Worm (Caenorhabditis elegans) whole organism, young adult: ENCODE measurements around the gene ZK945.8.

Experiments used
- C06A6.2 ChIP-seq: fragments of 200-800 bp; sonication (Bioruptor generic); conservative IDR thresholded peaks from 2 replicates; pipeline ENCODE4 v1.3.6; 2022; ENCODE audit warnings: missing genetic modification characterization, missing compliant biosample characterization
- F55B11.4 ChIP-seq: sonication (generic microtip); optimal IDR thresholded peaks from 2 replicates; lab custom pipeline; 2016; ENCODE audit warnings: missing compliant biosample characterization, missing genetic modification characterization, borderline replicate concordance; ENCODE audit not compliant: insufficient read depth
- akir-1 ChIP-seq: fragments of 200-800 bp; sonication (Bioruptor generic); optimal IDR thresholded peaks from 2 replicates; lab custom pipeline; 2018; ENCODE audit warnings: mild to moderate bottlenecking, missing genetic modification characterization, moderate library complexity, missing compliant biosample characterization
- aptf-3 ChIP-seq: fragments of 200-800 bp; sonication (Bioruptor generic); IDR thresholded peaks from 2 replicates; pipeline ENCODE4 v1.3.6; 2022; ENCODE audit warnings: missing genetic modification characterization, missing compliant biosample characterization
- cebp-2 ChIP-seq: fragments of 200-800 bp; sonication (Bioruptor generic); IDR thresholded peaks from 2 replicates; pipeline ENCODE4 v1.3.6; 2022; ENCODE audit warnings: missing genetic modification characterization, missing compliant biosample characterization
- ceh-79 ChIP-seq: sonication (generic microtip); optimal IDR thresholded peaks from 2 replicates; lab custom pipeline; 2017; ENCODE audit warnings: mild to moderate bottlenecking, missing genetic modification characterization, missing compliant biosample characterization
- hmg-1.2 ChIP-seq: fragments of 200-800 bp; sonication (Bioruptor generic); IDR thresholded peaks from 2 replicates; pipeline ENCODE4 v1.3.6; 2022; ENCODE audit warnings: missing genetic modification reagents, missing genetic modification characterization, missing compliant biosample characterization
- lin-26 ChIP-seq: fragments of 200-800 bp; sonication (Bioruptor generic); IDR thresholded peaks from 2 replicates; pipeline ENCODE4 v1.3.6; 2022; ENCODE audit warnings: missing genetic modification reagents, missing genetic modification characterization, missing compliant biosample characterization
- lsy-27 ChIP-seq: sonication (generic microtip); optimal IDR thresholded peaks from 2 replicates; lab custom pipeline; 2017; ENCODE audit warnings: missing genetic modification characterization, mild to moderate bottlenecking, missing compliant biosample characterization, antibody characterized with exemption, missing genotype, borderline replicate concordance; ENCODE audit not compliant: insufficient read depth
- mcd-1 ChIP-seq: fragments of 200-800 bp; sonication (Bioruptor generic); IDR thresholded peaks from 2 replicates; pipeline ENCODE4 v1.3.6; 2022; ENCODE audit warnings: missing genetic modification reagents, missing genetic modification characterization, missing compliant biosample characterization
- nfyb-1 ChIP-seq: fragments of 200-800 bp; sonication (Bioruptor generic); IDR thresholded peaks from 2 replicates; pipeline ENCODE4 v1.3.6; 2022; ENCODE audit warnings: missing genetic modification reagents, missing genetic modification characterization, missing compliant biosample characterization
- pha-4 ChIP-seq: fragments of 150-350 bp; sonication (generic microtip); optimal IDR thresholded peaks from 2 replicates; lab custom pipeline; 2014; ENCODE audit warnings: missing biosample characterization, missing genetic modification reagents, missing genetic modification characterization
- rpc-1 ChIP-seq, 2 experiments: fragments of 150-350 bp in 1 of 2; sonication (generic microtip) in 1 of 2; optimal IDR thresholded peaks; 2 replicates each; lab custom pipeline; 2014 to 2018; ENCODE audit warnings: missing biosample characterization in 1 of 2, missing genetic modification characterization in 1 of 2, missing genetic modification reagents in 1 of 2, missing genotype in 1 of 2
- snpc-3.4 ChIP-seq: sonication (generic microtip); optimal IDR thresholded peaks from 2 replicates; lab custom pipeline; 2017; ENCODE audit warnings: missing genetic modification characterization, mild to moderate bottlenecking, missing compliant biosample characterization, antibody characterized with exemption, moderate library complexity, missing genotype, missing genetic modification reagents
- ztf-28 ChIP-seq: fragments of 200-800 bp; sonication (Bioruptor generic); IDR thresholded peaks from 2 replicates; pipeline ENCODE4 v1.3.6; 2022; ENCODE audit warnings: missing genetic modification reagents, missing genetic modification characterization, missing compliant biosample characterization

The ZK945.8 gene

DNA sequence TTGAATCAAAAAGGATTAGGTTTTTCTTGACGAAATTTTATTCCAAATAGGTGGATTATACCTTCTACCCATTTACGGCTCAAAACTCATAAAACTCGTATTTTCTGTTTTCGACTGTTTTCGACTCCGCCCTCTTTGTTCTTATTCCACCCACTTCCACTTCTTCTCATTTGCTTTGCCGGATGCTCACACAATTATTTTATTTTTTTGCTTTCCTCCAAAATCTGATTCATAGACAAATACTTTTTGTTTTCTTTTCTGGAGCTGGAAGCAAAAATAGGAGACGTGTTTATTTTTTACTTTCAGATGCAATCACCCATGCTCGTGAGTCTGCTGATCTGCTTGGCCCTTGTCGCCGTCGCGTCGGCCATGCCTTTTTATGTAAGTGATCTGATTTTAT is 46.7 kb downstream of the ZK945.8 start, which contains the start of gene nlp-63:
TSS of gene nlp-63 (plus strand) at position 301 of the 400 bp plus-strand sequence.
- no peak for TF ChIP-seq akir-1 (GFP tag; lab: Kevin White, UChicago)
- no peak for TF ChIP-seq pha-4 (tag; lab: Kevin White, UChicago)
- no peak for TF ChIP-seq ztf-28 (GFP tag; lab: Robert Waterston, UW)
- TF ChIP-seq nfyb-1, result no peak
- TF ChIP-seq hmg-1.2 (GFP tag; lab: Robert Waterston, UW), result no peak
- TF ChIP-seq mcd-1 (GFP tag; lab: Robert Waterston, UW), result no peak
- no peak for TF ChIP-seq F55B11.4 (tag; lab: Kevin White, UChicago)
- no peak for TF ChIP-seq rpc-1 (optimal IDR thresholded peaks at IDR 0.05; lab: Kevin White, UChicago)
- TF ChIP-seq rpc-1 (tag; optimal IDR thresholded peaks at IDR 0.05; lab: Kevin White, UChicago), result no peak
- no peak for TF ChIP-seq lin-26 (GFP tag; lab: Robert Waterston, UW)
- no peak for TF ChIP-seq C06A6.2 (GFP tag; lab: Robert Waterston, UW)
- no peak for TF ChIP-seq ceh-79 (tag; lab: Kevin White, UChicago)
- TF ChIP-seq aptf-3, result no peak
- no peak for TF ChIP-seq snpc-3.4 (tag; lab: Kevin White, UChicago)
- no peak for TF ChIP-seq lsy-27 (tag; lab: Kevin White, UChicago)
- TF ChIP-seq cebp-2 (GFP tag; lab: Robert Waterston, UW), result no peak
